Worm (Caenorhabditis elegans): ENCODE measurements around the gene chil-18.

chil-18 gene

ce11 chrII:9447965-9448364 is at the start of gene chil-18:
Gene chil-18, plus strand, starts transcription at chrII:9448265.
- no peak for TF ChIP-seq ets-4 (tag; optimal IDR thresholded peaks at IDR 0.05)
- TF ChIP-seq che-1 (tag; optimal IDR thresholded peaks at IDR 0.05) = no peak
- TF ChIP-seq pat-9 (tag; optimal IDR thresholded peaks at IDR 0.05) = no peak
- no peak for TF ChIP-seq ztf-16 (tag; optimal IDR thresholded peaks at IDR 0.05)
- no peak for TF ChIP-seq pha-4 (tag; optimal IDR thresholded peaks at IDR 0.05)
- TF ChIP-seq unc-42 (tag; optimal IDR thresholded peaks at IDR 0.05) = no peak
- no peak for TF ChIP-seq ceh-22 (tag; optimal IDR thresholded peaks at IDR 0.05)
- no peak for TF ChIP-seq hlh-15 (tag; optimal IDR thresholded peaks at IDR 0.05)
- no peak for TF ChIP-seq ceh-2 (tag; optimal IDR thresholded peaks at IDR 0.05)
- no peak for TF ChIP-seq ceh-18 (tag; optimal IDR thresholded peaks at IDR 0.05)
- no peak for TF ChIP-seq dve-1 (tag; optimal IDR thresholded peaks at IDR 0.05)
- no peak for TF ChIP-seq syd-9 (tag; optimal IDR thresholded peaks at IDR 0.05)
- TF ChIP-seq zip-5 (tag; optimal IDR thresholded peaks at IDR 0.05) = no peak
- no peak for TF ChIP-seq ceh-34 (tag; optimal IDR thresholded peaks at IDR 0.05)
- TF ChIP-seq ama-1 (optimal IDR thresholded peaks at IDR 0.05) = no peak
- TF ChIP-seq gmeb-2 (tag; optimal IDR thresholded peaks at IDR 0.05) = no peak

DNA sequence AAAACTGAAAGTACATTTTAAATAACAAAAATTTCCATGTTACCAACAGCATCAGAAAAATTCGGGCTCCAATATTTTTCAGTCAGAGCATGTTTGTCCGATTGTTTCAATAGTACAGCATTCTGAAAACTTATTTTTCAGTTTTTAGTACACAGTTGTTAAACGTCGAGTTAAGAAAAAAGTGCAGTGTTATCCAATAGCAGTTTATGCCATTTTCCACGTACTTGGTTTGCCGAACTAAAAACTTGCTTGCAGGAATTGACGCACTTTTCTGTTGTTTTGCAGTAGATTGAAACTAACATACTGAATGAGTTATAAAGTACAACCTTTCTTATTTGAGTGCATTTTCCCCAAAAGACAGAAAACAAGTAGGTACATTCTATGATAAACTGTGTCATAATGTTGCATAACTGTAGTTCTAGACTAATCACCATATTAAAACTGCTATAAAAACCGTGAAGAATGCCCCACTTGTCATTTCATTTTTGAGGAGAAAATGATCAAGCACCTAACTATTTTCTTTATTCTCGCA is 49.6 kb upstream of the chil-18 start, which contains the start of the genes Y51B9A.14 and Y51B9A.8:
Gene Y51B9A.14, minus strand, starts transcription at position 101 of the 532 bp plus-strand sequence.
Gene Y51B9A.8, plus strand, starts transcription at position 482 of the 532 bp plus-strand sequence.
- TF ChIP-seq sdc-2 (tag; optimal IDR thresholded peaks at IDR 0.05) (no peak), unc-55 (GFP tag; optimal IDR thresholded peaks at IDR 0.05) (no peak), odd-2 (tag; optimal IDR thresholded peaks at IDR 0.05) (no peak), K09A11.1 (tag; optimal IDR thresholded peaks at IDR 0.05; ENCODE audit: insufficient read depth) (no peak), hlh-8 (tag; optimal IDR thresholded peaks at IDR 0.05) (no peak), madf-2 (tag; optimal IDR thresholded peaks at IDR 0.05) (no peak)

DNA sequence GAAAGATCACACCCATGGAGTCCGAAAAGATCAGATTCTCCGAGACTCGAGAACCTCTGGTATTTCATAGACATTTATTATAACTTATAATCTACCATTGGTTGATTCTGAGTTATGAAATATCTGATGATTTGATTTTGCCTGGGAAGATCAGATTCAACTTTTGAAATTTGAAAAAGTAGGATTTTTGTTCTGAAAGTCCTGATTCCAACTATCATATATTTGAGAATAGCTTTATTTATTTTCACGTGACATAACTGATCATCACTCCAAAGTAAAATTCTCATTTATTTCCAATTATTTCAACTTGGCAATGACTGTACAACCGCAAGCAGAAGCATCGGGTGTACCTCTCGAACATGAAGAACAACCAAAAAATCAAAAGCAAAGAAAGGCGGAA is 48.3 kb upstream of the chil-18 start, which contains the start of gene Y51B9A.7:
Gene Y51B9A.7, plus strand, starts transcription at position 301 of the 400 bp plus-strand sequence.
- TF ChIP-seq K02D7.2 (tag; optimal IDR thresholded peaks at IDR 0.05) (no peak), che-1 (tag; optimal IDR thresholded peaks at IDR 0.05) (no peak), pag-3 (tag; optimal IDR thresholded peaks at IDR 0.05; ENCODE audit: borderline replicate concordance) (no peak), nhr-232 (tag; optimal IDR thresholded peaks at IDR 0.05) (no peak), tbx-2 (tag; optimal IDR thresholded peaks at IDR 0.05) (no peak), hlh-13 (GFP tag; optimal IDR thresholded peaks at IDR 0.05) (no peak), pqm-1 (tag; optimal IDR thresholded peaks at IDR 0.05) (no peak), hlh-15 (tag; optimal IDR thresholded peaks at IDR 0.05) (no peak), Y22D7AL.16 (tag; optimal IDR thresholded peaks at IDR 0.05) (no peak), odd-2 (tag; optimal IDR thresholded peaks at IDR 0.05) (no peak), ceh-6 (GFP tag; optimal IDR thresholded peaks at IDR 0.05) (no peak), hlh-30 (tag; optimal IDR thresholded peaks at IDR 0.05; ENCODE audit: insufficient read depth) (no peak), ceh-14 (tag; optimal IDR thresholded peaks at IDR 0.05) (no peak), ceh-9 (tag; optimal IDR thresholded peaks at IDR 0.05) (no peak), ceh-24 (tag; optimal IDR thresholded peaks at IDR 0.05) (no peak), C38D4.7 (GFP tag; optimal IDR thresholded peaks at IDR 0.05) (no peak), ceh-22 (tag; optimal IDR thresholded peaks at IDR 0.05) (no peak)

ce11 chrII:9403087-9403486 is 45.0 kb upstream of the chil-18 start, which contains the start of gene Y51B9A.6:
Gene Y51B9A.6, minus strand, starts transcription at chrII:9403187.
- no peak for TF ChIP-seq unc-3 (GFP tag; conservative IDR thresholded peaks at IDR 0.05)
- no peak for TF ChIP-seq unc-3 (tag; optimal IDR thresholded peaks at IDR 0.05)
- no peak for TF ChIP-seq C08G9.2 (tag; optimal IDR thresholded peaks at IDR 0.05)

Measured in whole organism, late embryonic.